Worm (Caenorhabditis elegans) whole organism, L1 larva: Measurements from ENCODE around the gene Y44F5A.1.
A peak's percentile ranks its signal among the peaks of the same experiment; 100 is the strongest.

ENCODE experiments used
- C04F5.9 ChIP-seq: sonication (generic microtip); optimal IDR thresholded peaks from 2 replicates; lab custom pipeline; 2016; ENCODE audit warnings: missing genetic modification characterization, missing compliant biosample characterization
- C34B4.2 ChIP-seq: sonication (generic microtip); optimal IDR thresholded peaks from 2 replicates; lab custom pipeline; 2017; ENCODE audit warnings: mild to moderate bottlenecking, missing genetic modification characterization, missing compliant biosample characterization
- F16B12.6 ChIP-seq: fragments of 150-350 bp; optimal IDR thresholded peaks from 2 replicates; lab custom pipeline; 2014; ENCODE audit warnings: missing biosample characterization, missing genetic modification characterization
- ama-1 ChIP-seq: fragments of 150-350 bp; optimal IDR thresholded peaks from 2 replicates; lab custom pipeline; 2014
- blmp-1 ChIP-seq: fragments of 150-350 bp; optimal IDR thresholded peaks from 2 replicates; lab custom pipeline; 2014; ENCODE audit warnings: missing biosample characterization, missing genetic modification characterization
- ceh-8 ChIP-seq: fragments of 200-800 bp; sonication (Bioruptor generic); optimal IDR thresholded peaks from 2 replicates; lab custom pipeline; 2018; ENCODE audit warnings: mild to moderate bottlenecking, missing genetic modification characterization, moderate library complexity, missing compliant biosample characterization
- ceh-82 ChIP-seq, 3 experiments: fragments of 150-350 bp in 1 of 3; sonication (generic microtip) in 2 of 3; optimal IDR thresholded peaks; 2 replicates each; lab custom pipeline; 2014 to 2017; ENCODE audit warnings: missing biosample characterization in 3 of 3, missing genetic modification characterization in 3 of 3
- ces-1 ChIP-seq: fragments of 150-350 bp; optimal IDR thresholded peaks from 2 replicates; lab custom pipeline; 2014; ENCODE audit warnings: missing biosample characterization, missing genetic modification reagents, missing genetic modification characterization
- dpl-1 ChIP-seq, 3 experiments: fragments of 150-350 bp in 2 of 3; sonication (generic microtip) in 1 of 3; optimal IDR thresholded peaks; 2 replicates each; lab custom pipeline; 2014 to 2017; ENCODE audit warnings: missing biosample characterization in 3 of 3, missing genetic modification characterization in 3 of 3, missing genetic modification reagents in 3 of 3
- efl-1 ChIP-seq, 4 experiments: fragments of 150-350 bp; optimal IDR thresholded peaks in 3 of 4; peaks in 1 of 4; 1 replicate in 1 of 4; 2 replicates in 3 of 4; lab custom pipeline; 2014; ENCODE audit warnings: missing biosample characterization in 2 of 4, missing genetic modification characterization in 2 of 4, missing genetic modification reagents in 2 of 4
- egl-27 ChIP-seq, 2 experiments: fragments of 150-350 bp in 1 of 2; sonication (generic microtip); optimal IDR thresholded peaks; 3 replicates each; lab custom pipeline; 2017 to 2018; ENCODE audit warnings: missing biosample characterization in 2 of 2, missing genetic modification characterization in 2 of 2, missing genetic modification reagents in 2 of 2
- elt-2 ChIP-seq: sonication (generic microtip); optimal IDR thresholded peaks from 2 replicates; lab custom pipeline; 2016; ENCODE audit warnings: missing genetic modification characterization, mild to moderate bottlenecking, inconsistent platforms, missing compliant biosample characterization, missing genetic modification reagents
- elt-3 ChIP-seq, 6 experiments: fragments of 150-350 bp in 1 of 6; sonication (generic microtip); optimal IDR thresholded peaks; 2 replicates each; lab custom pipeline; 2017 to 2018; ENCODE audit warnings: missing biosample characterization in 6 of 6, missing genetic modification characterization in 6 of 6, inconsistent platforms in 1 of 6
- fkh-10 ChIP-seq: sonication (generic microtip); optimal IDR thresholded peaks from 2 replicates; lab custom pipeline; 2017; ENCODE audit warnings: missing biosample characterization, missing genetic modification reagents, missing genetic modification characterization
- fkh-8 ChIP-seq: sonication (generic microtip); optimal IDR thresholded peaks from 2 replicates; lab custom pipeline; 2016; ENCODE audit warnings: mild to moderate bottlenecking, missing genetic modification characterization, missing compliant biosample characterization
- fos-1 ChIP-seq: fragments of 150-350 bp; optimal IDR thresholded peaks from 2 replicates; lab custom pipeline; 2014; ENCODE audit warnings: missing biosample characterization, missing genetic modification characterization
- hlh-17 ChIP-seq: fragments of 200-800 bp; sonication (Bioruptor generic); optimal IDR thresholded peaks from 2 replicates; lab custom pipeline; 2018; ENCODE audit warnings: missing genetic modification characterization, mild to moderate bottlenecking, missing compliant biosample characterization, moderate library complexity, borderline replicate concordance
- hpl-2 ChIP-seq: fragments of 150-350 bp; optimal IDR thresholded peaks from 2 replicates; lab custom pipeline; 2014; ENCODE audit warnings: missing biosample characterization, missing genetic modification reagents, missing genetic modification characterization
- irx-1 ChIP-seq: sonication (generic microtip); optimal IDR thresholded peaks from 2 replicates; lab custom pipeline; 2016; ENCODE audit warnings: missing genetic modification characterization, missing compliant biosample characterization
- jun-1 ChIP-seq: fragments of 150-350 bp; optimal IDR thresholded peaks from 2 replicates; lab custom pipeline; 2014; ENCODE audit warnings: missing biosample characterization, missing genetic modification reagents, missing genetic modification characterization
- lin-13 ChIP-seq: fragments of 150-350 bp; optimal IDR thresholded peaks from 2 replicates; lab custom pipeline; 2014; ENCODE audit warnings: missing biosample characterization, missing genetic modification reagents, missing genetic modification characterization
- lin-35 ChIP-seq, 2 experiments: fragments of 150-350 bp; optimal IDR thresholded peaks; 2 replicates each; lab custom pipeline; 2014; ENCODE audit warnings: missing biosample characterization in 2 of 2, missing genetic modification characterization in 2 of 2, missing genetic modification reagents in 2 of 2
- lsy-2 ChIP-seq, 2 experiments: fragments of 150-350 bp; optimal IDR thresholded peaks; 2 replicates each; lab custom pipeline; 2014; ENCODE audit warnings: missing biosample characterization in 2 of 2, missing genetic modification characterization in 2 of 2
- mef-2 ChIP-seq: fragments of 150-350 bp; optimal IDR thresholded peaks from 2 replicates; lab custom pipeline; 2014; ENCODE audit warnings: missing biosample characterization, missing genetic modification characterization
- mep-1 ChIP-seq: fragments of 150-350 bp; optimal IDR thresholded peaks from 2 replicates; lab custom pipeline; 2014; ENCODE audit warnings: missing biosample characterization, missing genetic modification characterization
- nhr-237 ChIP-seq: fragments of 150-350 bp; optimal IDR thresholded peaks from 2 replicates; lab custom pipeline; 2014; ENCODE audit warnings: missing biosample characterization, missing genetic modification characterization
- nhr-28 ChIP-seq: fragments of 150-350 bp; optimal IDR thresholded peaks from 2 replicates; lab custom pipeline; 2014; ENCODE audit warnings: missing biosample characterization, missing genetic modification characterization
- nhr-77 ChIP-seq: fragments of 150-350 bp; optimal IDR thresholded peaks from 2 replicates; lab custom pipeline; 2014; ENCODE audit warnings: missing biosample characterization, missing genetic modification characterization
- nhr-85 ChIP-seq: sonication (generic microtip); peaks from one replicate; lab custom pipeline; 2016; ENCODE audit warnings: missing genetic modification characterization, inconsistent platforms, missing compliant biosample characterization
- pag-3 ChIP-seq: sonication (generic microtip); optimal IDR thresholded peaks from 2 replicates; lab custom pipeline; 2017; ENCODE audit warnings: missing genetic modification characterization, mild to moderate bottlenecking, missing compliant biosample characterization, antibody characterized with exemption, borderline replicate concordance; ENCODE audit not compliant: insufficient read depth
- pqm-1 ChIP-seq: sonication (generic microtip); optimal IDR thresholded peaks from 3 replicates; lab custom pipeline; 2017; ENCODE audit warnings: missing biosample characterization, missing genetic modification characterization
- skn-1 ChIP-seq: fragments of 150-350 bp; optimal IDR thresholded peaks from 2 replicates; lab custom pipeline; 2014; ENCODE audit warnings: missing biosample characterization, missing genetic modification characterization
- snpc-4 ChIP-seq: fragments of 150-350 bp; optimal IDR thresholded peaks from 2 replicates; lab custom pipeline; 2014; ENCODE audit warnings: missing biosample characterization, missing genetic modification characterization
- swsn-7 ChIP-seq: sonication (generic microtip); optimal IDR thresholded peaks from 2 replicates; lab custom pipeline; 2016; ENCODE audit warnings: missing genetic modification characterization, missing compliant biosample characterization
- tlp-1 ChIP-seq: fragments of 150-350 bp; optimal IDR thresholded peaks from 2 replicates; lab custom pipeline; 2014; ENCODE audit warnings: missing biosample characterization, missing genetic modification characterization
- unc-30 ChIP-seq: sonication (generic microtip); optimal IDR thresholded peaks from 2 replicates; lab custom pipeline; 2017; ENCODE audit warnings: missing biosample characterization, missing genetic modification characterization
- unc-62 ChIP-seq: fragments of 150-350 bp; optimal IDR thresholded peaks from 2 replicates; lab custom pipeline; 2014; ENCODE audit warnings: missing biosample characterization, missing genetic modification reagents, missing genetic modification characterization
- unc-86 ChIP-seq: sonication (generic microtip); optimal IDR thresholded peaks from 2 replicates; lab custom pipeline; 2016; ENCODE audit warnings: missing genetic modification characterization, missing compliant biosample characterization
- unc-98 ChIP-seq: fragments of 200-800 bp; sonication (Bioruptor generic); IDR thresholded peaks from 2 replicates; pipeline ENCODE4 v1.3.6; 2022; ENCODE audit warnings: missing genetic modification characterization, missing compliant biosample characterization
- xbp-1 ChIP-seq: sonication (generic microtip); optimal IDR thresholded peaks from 2 replicates; lab custom pipeline; 2016; ENCODE audit warnings: missing genetic modification characterization, missing compliant biosample characterization

Gene Y44F5A.1

DNA sequence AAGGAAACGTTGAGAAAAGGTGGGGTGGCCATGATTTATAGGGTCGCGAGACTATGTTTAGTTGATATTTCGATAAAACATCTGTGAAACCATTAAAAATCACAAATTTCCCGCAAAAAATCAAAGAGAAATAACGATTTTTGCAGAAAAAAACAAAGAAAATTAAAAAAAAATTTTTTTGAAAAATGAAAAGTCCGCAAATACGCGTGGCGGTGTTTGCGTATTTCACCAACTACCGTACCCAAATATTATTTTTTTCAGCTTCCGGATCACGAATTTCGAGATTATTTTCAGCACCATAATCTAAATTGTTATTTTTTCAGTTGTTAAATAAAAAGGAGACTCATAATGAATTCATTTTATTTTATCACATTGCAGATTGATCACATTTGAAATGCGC is 17.4 kb downstream of the Y44F5A.1 start:
- no peak for TF ChIP-seq fkh-10 (GFP tag; lab: Kevin White, UChicago)
- TF ChIP-seq nhr-237: no peak
- peak in 1 of 2 experiments; percentile 3 for TF ChIP-seq lsy-2 (tag; optimal IDR thresholded peaks at IDR 0.05; lab: Kevin White, UChicago)
- TF ChIP-seq hpl-2: no peak
- no peak for TF ChIP-seq fos-1 (tag; lab: Kevin White, UChicago)
- no peak for TF ChIP-seq C04F5.9 (tag; lab: Kevin White, UChicago)
- no peak for TF ChIP-seq lin-13 (GFP tag; lab: Kevin White, UChicago)
- TF ChIP-seq dpl-1 (GFP tag; optimal IDR thresholded peaks at IDR 0.05; lab: Kevin White, UChicago): no peak
- TF ChIP-seq ceh-82 (tag; optimal IDR thresholded peaks at IDR 0.05; lab: Kevin White, UChicago): no peak

DNA sequence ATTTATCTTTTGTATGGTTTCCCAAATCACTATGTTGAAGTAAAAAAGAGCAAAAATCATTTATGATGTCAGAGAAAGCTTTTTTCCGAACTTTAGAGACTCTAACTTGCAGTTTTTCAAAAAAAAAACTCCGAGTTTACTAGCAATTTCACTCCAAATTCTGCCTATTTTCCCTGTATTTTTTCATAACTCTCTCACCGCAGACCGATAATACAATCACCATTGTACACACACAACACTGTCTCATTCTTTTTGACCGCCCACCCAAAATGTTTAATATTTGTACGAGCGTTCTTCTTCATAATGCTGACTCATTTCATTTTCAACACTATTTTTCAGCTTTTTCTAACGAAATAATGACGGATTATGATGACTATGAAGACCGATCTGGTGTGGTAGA is 18.6 kb downstream of the Y44F5A.1 start, which contains the start of gene F43C1.5:
Gene F43C1.5, plus strand, starts transcription at position 301 of the 400 bp plus-strand sequence.
- TF ChIP-seq unc-62 (GFP tag; lab: Kevin White, UChicago) (no peak), efl-1 (optimal IDR thresholded peaks at IDR 0.05; lab: Kevin White, UChicago) (no peak), efl-1 (GFP tag; optimal IDR thresholded peaks at IDR 0.05 in 1 of 2; lab: Kevin White, UChicago) (peak in 1 of 2 experiments; percentile 20), mef-2 (tag; lab: Kevin White, UChicago) (no peak)

DNA sequence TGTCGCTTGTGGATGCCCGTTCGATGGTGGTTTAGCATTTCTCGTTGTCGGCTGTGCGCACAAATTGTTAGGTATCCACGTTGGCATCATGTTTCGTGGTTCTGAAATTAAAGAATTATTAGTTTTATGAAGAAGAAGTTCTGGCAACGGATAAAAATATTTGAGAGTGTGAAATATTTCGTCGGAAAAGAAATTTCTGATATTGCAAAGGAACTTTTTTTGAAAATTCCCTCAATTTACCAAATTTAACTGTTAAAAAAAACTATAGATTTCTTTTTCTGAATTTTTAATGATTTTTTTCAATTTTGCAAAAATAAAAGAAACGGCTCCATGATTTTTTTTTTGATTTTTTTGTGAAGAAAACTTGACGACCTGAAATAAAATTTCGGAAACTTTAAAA is 19.5 kb downstream of the Y44F5A.1 start, which contains the start of gene mpk-1:
Gene mpk-1, minus strand, starts transcription at position 101 of the 400 bp plus-strand sequence.
- TF ChIP-seq ama-1 (lab: Kevin White, UChicago): no peak
- TF ChIP-seq pqm-1 (tag; lab: Kevin White, UChicago): no peak
- no peak for TF ChIP-seq blmp-1 (tag; lab: Kevin White, UChicago)
- no peak for TF ChIP-seq nhr-28 (tag; lab: Kevin White, UChicago)
- no peak for TF ChIP-seq fkh-10 (GFP tag; lab: Kevin White, UChicago)
- no peak for TF ChIP-seq jun-1 (tag; lab: Kevin White, UChicago)
- no peak for TF ChIP-seq skn-1 (tag; lab: Kevin White, UChicago)
- TF ChIP-seq egl-27 (tag; optimal IDR thresholded peaks at IDR 0.05; lab: Kevin White, UChicago): no peak
- no peak for TF ChIP-seq mep-1 (tag; lab: Kevin White, UChicago)
- TF ChIP-seq fos-1 (tag; lab: Kevin White, UChicago): no peak
- TF ChIP-seq, all 84 proteins: peak for 0

DNA sequence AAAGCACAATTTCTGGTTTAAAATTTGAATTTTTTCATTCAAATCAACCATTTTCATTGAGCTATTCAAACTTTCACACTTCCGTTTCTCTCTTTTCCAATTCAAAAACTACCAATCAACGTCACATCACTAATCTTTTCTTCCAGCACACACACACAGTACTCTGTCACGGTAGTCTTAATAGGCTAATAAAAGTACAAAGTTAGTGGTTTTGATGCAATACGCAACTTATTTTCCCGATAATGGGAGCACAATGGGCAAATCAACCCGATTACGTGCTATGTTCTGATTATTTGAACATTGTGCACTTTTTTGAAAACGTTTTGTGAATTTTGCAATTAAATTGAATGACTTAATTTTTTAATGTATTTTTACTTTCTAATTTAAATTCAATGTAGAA is 20.1 kb downstream of the Y44F5A.1 start:
- no peak for TF ChIP-seq swsn-7 (tag; lab: Kevin White, UChicago)
- TF ChIP-seq nhr-77 (tag; lab: Kevin White, UChicago): no peak
- no peak for TF ChIP-seq efl-1 (optimal IDR thresholded peaks at IDR 0.05; lab: Kevin White, UChicago)
- TF ChIP-seq efl-1 (GFP tag; optimal IDR thresholded peaks at IDR 0.05 in 1 of 2; lab: Kevin White, UChicago): no peak
- TF ChIP-seq irx-1: no peak
- TF ChIP-seq elt-2 (tag; lab: Kevin White, UChicago): no peak
- no peak for TF ChIP-seq C34B4.2
- TF ChIP-seq blmp-1 (tag; lab: Kevin White, UChicago): no peak
- no peak for TF ChIP-seq lsy-2 (tag; optimal IDR thresholded peaks at IDR 0.05; lab: Kevin White, UChicago)
- no peak for TF ChIP-seq egl-27 (tag; optimal IDR thresholded peaks at IDR 0.05; lab: Kevin White, UChicago)

DNA sequence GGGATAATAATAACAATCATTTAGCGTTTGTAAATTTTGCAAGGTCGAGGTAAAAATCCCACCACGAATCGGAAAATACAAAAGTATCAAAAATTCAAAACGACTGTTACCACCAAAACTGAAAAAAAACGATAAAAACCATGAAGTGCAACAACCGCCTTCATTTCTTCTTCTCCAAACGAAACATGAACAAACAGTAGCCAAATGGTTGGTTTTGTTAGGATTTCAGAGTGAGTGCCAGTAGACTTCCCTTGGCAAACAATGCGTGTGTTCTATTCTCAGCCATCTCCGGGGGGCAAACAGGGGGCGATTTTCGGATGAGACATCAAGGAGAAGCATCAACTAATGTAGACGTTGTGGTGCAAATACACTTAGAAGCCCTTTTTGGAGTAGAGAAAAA is 22.7 kb downstream of the Y44F5A.1 start:
- TF ChIP-seq unc-30 (tag; lab: Kevin White, UChicago): no peak
- TF ChIP-seq ces-1 (GFP tag; lab: Kevin White, UChicago): no peak
- TF ChIP-seq nhr-85: no peak
- no peak for TF ChIP-seq efl-1 (optimal IDR thresholded peaks at IDR 0.05; lab: Kevin White, UChicago)
- peak in 1 of 2 experiments; percentile 94 for TF ChIP-seq efl-1 (GFP tag; optimal IDR thresholded peaks at IDR 0.05 in 1 of 2; lab: Kevin White, UChicago)
- TF ChIP-seq tlp-1: no peak
- TF ChIP-seq, all 84 proteins: peak for 1

DNA sequence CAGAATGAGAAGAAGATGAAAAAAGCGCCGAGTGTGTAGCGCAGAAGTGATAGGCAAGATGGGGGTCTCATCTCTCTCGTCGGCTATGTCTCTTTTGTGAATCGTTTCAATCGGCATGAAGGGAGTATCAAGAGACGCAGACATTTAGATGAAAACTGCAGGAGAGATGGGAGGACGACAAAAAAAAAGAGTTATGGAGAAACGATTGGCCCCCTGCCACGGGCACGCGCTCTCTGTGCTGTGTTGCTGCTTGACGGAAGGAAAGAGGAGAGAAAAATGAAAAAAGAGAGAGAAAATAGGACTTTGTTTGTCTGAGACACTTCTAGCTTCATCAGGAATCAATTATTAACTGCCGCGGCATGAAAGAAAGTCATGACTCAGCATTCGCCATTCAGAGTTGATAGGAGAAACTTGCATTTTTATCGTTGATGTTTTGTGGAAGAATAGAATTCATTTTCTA is 23.8 kb downstream of the Y44F5A.1 start:
- TF ChIP-seq elt-3 (tag; optimal IDR thresholded peaks at IDR 0.05; lab: Kevin White, UChicago): peak in 2 of 6 experiments; percentile 15 to 57
- TF ChIP-seq nhr-28 (tag; lab: Kevin White, UChicago): no peak
- peak; percentile 83 for TF ChIP-seq fkh-10 (GFP tag; lab: Kevin White, UChicago)
- peak; percentile 73 for TF ChIP-seq skn-1 (tag; lab: Kevin White, UChicago)
- TF ChIP-seq pag-3 (tag; lab: Kevin White, UChicago): peak; percentile 64
- TF ChIP-seq fkh-8 (tag; lab: Kevin White, UChicago): peak; percentile 95
- TF ChIP-seq snpc-4 (tag; lab: Kevin White, UChicago): peak; percentile 72
- peak; percentile 73 to 77 for TF ChIP-seq lin-35 (GFP tag; optimal IDR thresholded peaks at IDR 0.05; lab: Kevin White, UChicago)
- peak; percentile 42 for TF ChIP-seq blmp-1 (tag; lab: Kevin White, UChicago)
- peak; percentile 87 for TF ChIP-seq unc-86 (tag; lab: Kevin White, UChicago)
- TF ChIP-seq fos-1 (tag; lab: Kevin White, UChicago): peak; percentile 86
- peak; percentile 32 for TF ChIP-seq unc-62 (GFP tag; lab: Kevin White, UChicago)
- TF ChIP-seq ceh-8 (GFP tag; lab: Kevin White, UChicago): peak; percentile 24
- TF ChIP-seq F16B12.6 (tag; lab: Kevin White, UChicago): peak; percentile 15
- peak; percentile 45 to 54 (median 49) for TF ChIP-seq dpl-1 (GFP tag; optimal IDR thresholded peaks at IDR 0.05; lab: Kevin White, UChicago)
- TF ChIP-seq unc-98 (GFP tag; lab: Robert Waterston, UW): 0 out of 2 replicates have a peak, but pooled peaks have one; percentile 12
- TF ChIP-seq xbp-1 (tag; lab: Kevin White, UChicago): peak; percentile 80
- no peak for TF ChIP-seq unc-30 (tag; lab: Kevin White, UChicago)
- no peak for TF ChIP-seq hlh-17 (GFP tag; lab: Kevin White, UChicago)
